Worm (Caenorhabditis elegans): ENCODE results near the gene C06H5.14.

ce11 chrV:17945460-17945859 lies 41.5 kb downstream of the C06H5.14 start:
- no peak for TF ChIP-seq ztf-23 (GFP tag; IDR thresholded peaks at IDR 0.05)
- TF ChIP-seq med-1 (GFP tag; optimal IDR thresholded peaks at IDR 0.05; ENCODE audit: insufficient read depth), result no peak
- no peak for TF ChIP-seq flt-1 (GFP tag; IDR thresholded peaks at IDR 0.05)
- no peak for TF ChIP-seq T22C8.4 (GFP tag; IDR thresholded peaks at IDR 0.05)
- TF ChIP-seq ref-1 (GFP tag; conservative IDR thresholded peaks at IDR 0.05), result no peak
- TF ChIP-seq klf-2 (GFP tag; conservative IDR thresholded peaks at IDR 0.05), result no peak
- no peak for TF ChIP-seq tab-1 (GFP tag; IDR thresholded peaks at IDR 0.05)
- no peak for TF ChIP-seq cog-1 (tag; optimal IDR thresholded peaks at IDR 0.05)

All from whole organism, midembryonic.